Fruit fly (Drosophila melanogaster) whole organism, embryonic: ENCODE measurements around the gene Phae2.
A peak's percentile ranks its signal among the peaks of the same experiment; 100 is the strongest.

ENCODE experiments used
- Asciz ChIP-seq: fragments of 200-800 bp; sonication (Bioruptor generic); optimal IDR thresholded peaks from 2 replicates; lab custom pipeline; 2017; ENCODE audit warnings: missing biosample characterization, mild to moderate bottlenecking, missing genetic modification characterization, missing genetic modification reagents
- Atf6 ChIP-seq: fragments of 200-800 bp; sonication (Bioruptor generic); IDR thresholded peaks from 2 replicates; pipeline ENCODE4 v1.3.6; 2022; ENCODE audit warnings: missing biosample characterization, missing genetic modification characterization
- CG10321 ChIP-seq: fragments of 200-800 bp; sonication (Bioruptor generic); IDR thresholded peaks from 2 replicates; pipeline ENCODE4 v1.3.6; 2022; ENCODE audit warnings: missing biosample characterization, missing genetic modification characterization
- CG10979 ChIP-seq: fragments of 200-800 bp; sonication (Bioruptor generic); optimal IDR thresholded peaks from 2 replicates; lab custom pipeline; 2018; ENCODE audit warnings: missing biosample characterization, mild to moderate bottlenecking, missing genetic modification characterization, moderate library complexity
- CG13424 ChIP-seq: fragments of 200-800 bp; sonication (Bioruptor generic); optimal IDR thresholded peaks from 2 replicates; lab custom pipeline; 2019; ENCODE audit warnings: missing biosample characterization, mild to moderate bottlenecking, missing genetic modification characterization, moderate library complexity
- CG15601 ChIP-seq: fragments of 200-800 bp; sonication (Bioruptor generic); optimal IDR thresholded peaks from 3 replicates; lab custom pipeline; 2019; ENCODE audit warnings: missing biosample characterization, mild to moderate bottlenecking, missing genetic modification characterization, moderate library complexity
- CG15696 ChIP-seq: fragments of 200-800 bp; sonication (Bioruptor generic); optimal IDR thresholded peaks from 2 replicates; lab custom pipeline; 2019; ENCODE audit warnings: missing biosample characterization, mild to moderate bottlenecking, missing genetic modification characterization, moderate library complexity
- CG1602 ChIP-seq: fragments of 200-800 bp; sonication (Bioruptor generic); optimal IDR thresholded peaks from 3 replicates; lab custom pipeline; 2016; ENCODE audit warnings: missing biosample characterization, missing genetic modification characterization
- CG16815 ChIP-seq: fragments of 200-800 bp; sonication (Bioruptor generic); optimal IDR thresholded peaks from 3 replicates; lab custom pipeline; 2017; ENCODE audit warnings: missing biosample characterization, mild to moderate bottlenecking, missing genetic modification characterization
- CG2202 ChIP-seq: fragments of 200-800 bp; sonication (Bioruptor generic); optimal IDR thresholded peaks from 2 replicates; lab custom pipeline; 2018; ENCODE audit warnings: missing biosample characterization, mild to moderate bottlenecking, missing genetic modification characterization
- CG3281 ChIP-seq: fragments of 200-800 bp; sonication (Bioruptor generic); optimal IDR thresholded peaks from 3 replicates; lab custom pipeline; 2017; ENCODE audit warnings: missing biosample characterization, mild to moderate bottlenecking, missing genetic modification characterization
- CG34422 ChIP-seq: fragments of 200-800 bp; sonication (Bioruptor generic); IDR thresholded peaks from 3 replicates; pipeline ENCODE4 v1.3.6; 2022; ENCODE audit warnings: missing biosample characterization, missing genetic modification characterization
- CG3726 ChIP-seq: fragments of 200-800 bp; sonication (Bioruptor generic); IDR thresholded peaks from 3 replicates; pipeline ENCODE4, ENCODE4 v1.3.6; 2022; ENCODE audit warnings: missing biosample characterization, missing genetic modification characterization
- CG4424 ChIP-seq: fragments of 200-800 bp; sonication (Bioruptor generic); optimal IDR thresholded peaks from 3 replicates; lab custom pipeline; 2016; ENCODE audit warnings: missing biosample characterization, missing genetic modification characterization
- CG7556 ChIP-seq: fragments of 200-800 bp; sonication (Bioruptor generic); optimal IDR thresholded peaks from 2 replicates; lab custom pipeline; 2017; ENCODE audit warnings: missing biosample characterization, mild to moderate bottlenecking, missing genetic modification characterization
- CG8290 ChIP-seq, 3 experiments: fragments of 200-800 bp; sonication (Bioruptor generic); optimal IDR thresholded peaks; 2 replicates each; lab custom pipeline; 2016 to 2019; ENCODE audit warnings: missing biosample characterization in 3 of 3, missing genetic modification characterization in 3 of 3, mild to moderate bottlenecking in 2 of 3, moderate library complexity in 1 of 3
- CG9437 ChIP-seq: fragments of 200-800 bp; sonication (Bioruptor generic); optimal IDR thresholded peaks from 2 replicates; lab custom pipeline; 2018; ENCODE audit warnings: missing biosample characterization, mild to moderate bottlenecking, missing genetic modification characterization
- CoRest ChIP-seq: fragments of 200-800 bp; sonication (Bioruptor generic); optimal IDR thresholded peaks from 3 replicates; lab custom pipeline; 2018; ENCODE audit warnings: missing biosample characterization, mild to moderate bottlenecking, missing genetic modification characterization, moderate library complexity
- CrebB ChIP-seq: fragments of 200-800 bp; sonication (Bioruptor generic); optimal IDR thresholded peaks from 3 replicates; lab custom pipeline; 2018; ENCODE audit warnings: missing biosample characterization, mild to moderate bottlenecking, missing genetic modification characterization
- Dll ChIP-seq: fragments of 200-800 bp; sonication (Bioruptor generic); IDR thresholded peaks from 4 replicates; pipeline ENCODE4 v1.3.6; 2022; ENCODE audit warnings: missing biosample characterization, missing genetic modification characterization; ENCODE audit not compliant: partially characterized antibody
- Doc2 ChIP-seq: fragments of 200-800 bp; sonication (Bioruptor generic); IDR thresholded peaks from 2 replicates; pipeline ENCODE4 v1.3.6; 2022; ENCODE audit warnings: missing biosample characterization, missing genetic modification characterization
- Eip74EF ChIP-seq, 2 experiments: fragments of 200-800 bp in 1 of 2; fragments of >200 bp in 1 of 2; sonication (Bioruptor generic) in 1 of 2; optimal IDR thresholded peaks; 2 replicates each; lab custom pipeline; 2017 to 2019; ENCODE audit warnings: missing biosample characterization in 2 of 2, missing genetic modification characterization in 2 of 2, mild to moderate bottlenecking in 1 of 2, moderate library complexity in 1 of 2
- Ets97D ChIP-seq: fragments of 200-800 bp; sonication (Bioruptor generic); optimal IDR thresholded peaks from 3 replicates; lab custom pipeline; 2016; ENCODE audit warnings: missing biosample characterization, missing genetic modification characterization
- HHEX ChIP-seq: fragments of 200-800 bp; sonication (Bioruptor generic); optimal IDR thresholded peaks from 3 replicates; lab custom pipeline; 2017; ENCODE audit warnings: missing biosample characterization, mild to moderate bottlenecking, missing genetic modification characterization, missing genetic modification reagents
- Jarid2 ChIP-seq: fragments of 200-800 bp; sonication (Bioruptor generic); optimal IDR thresholded peaks from 3 replicates; lab custom pipeline; 2017; ENCODE audit warnings: mild to moderate bottlenecking, missing biosample characterization, missing genetic modification reagents, missing genetic modification characterization
- Mad ChIP-seq: fragments of 200-800 bp; sonication (Bioruptor generic); optimal IDR thresholded peaks from 2 replicates; lab custom pipeline; 2016; ENCODE audit warnings: missing biosample characterization, missing genetic modification characterization
- NfI ChIP-seq: fragments of 200-800 bp; sonication (Bioruptor generic); optimal IDR thresholded peaks from 3 replicates; lab custom pipeline; 2018; ENCODE audit warnings: missing biosample characterization, mild to moderate bottlenecking, missing genetic modification characterization, moderate library complexity
- Oli ChIP-seq: fragments of 200-800 bp; sonication (Bioruptor generic); optimal IDR thresholded peaks from 2 replicates; lab custom pipeline; 2018; ENCODE audit warnings: missing biosample characterization, mild to moderate bottlenecking, missing genetic modification characterization, moderate library complexity
- Six4 ChIP-seq: fragments of 200-800 bp; sonication (Bioruptor generic); optimal IDR thresholded peaks from 2 replicates; lab custom pipeline; 2016; ENCODE audit warnings: missing biosample characterization, missing genetic modification characterization
- Trl ChIP-seq, 3 experiments: fragments of >200 bp in 2 of 3; fragments of 200-800 bp in 1 of 3; sonication (Bioruptor generic) in 1 of 3; optimal IDR thresholded peaks; 2 replicates in 1 of 3; 3 replicates in 2 of 3; lab custom pipeline; 2016 to 2017; ENCODE audit warnings: missing biosample characterization in 1 of 3, missing genetic modification characterization in 1 of 3
- Vsx1 ChIP-seq: fragments of 200-800 bp; sonication (Bioruptor generic); optimal IDR thresholded peaks from 2 replicates; lab custom pipeline; 2017; ENCODE audit warnings: missing biosample characterization, mild to moderate bottlenecking, missing genetic modification characterization, missing genetic modification reagents
- chif ChIP-seq, 2 experiments: fragments of 200-800 bp; sonication (Bioruptor generic); optimal IDR thresholded peaks; 3 replicates each; lab custom pipeline; 2016; ENCODE audit warnings: missing biosample characterization in 2 of 2, missing genetic modification characterization in 2 of 2
- ci ChIP-seq: fragments of 200-800 bp; sonication (Bioruptor generic); IDR thresholded peaks from 3 replicates; pipeline ENCODE4 v1.3.6; 2022; ENCODE audit warnings: missing biosample characterization, missing genetic modification characterization
- corto ChIP-seq: fragments of 200-800 bp; sonication (Bioruptor generic); optimal IDR thresholded peaks from 2 replicates; lab custom pipeline; 2016; ENCODE audit warnings: missing biosample characterization, mild to moderate bottlenecking, missing genetic modification characterization, moderate library complexity
- da ChIP-seq: fragments of 200-800 bp; sonication (Bioruptor generic); optimal IDR thresholded peaks from 2 replicates; lab custom pipeline; 2016; ENCODE audit warnings: missing biosample characterization, missing genetic modification characterization
- dmrt11E ChIP-seq: fragments of 200-800 bp; sonication (Bioruptor generic); optimal IDR thresholded peaks from 3 replicates; lab custom pipeline; 2018; ENCODE audit warnings: missing biosample characterization, mild to moderate bottlenecking, missing genetic modification characterization, moderate library complexity
- dpn ChIP-seq, 2 experiments: fragments of 200-800 bp; sonication (Bioruptor generic); optimal IDR thresholded peaks; 3 replicates each; lab custom pipeline; 2016; ENCODE audit warnings: missing biosample characterization in 2 of 2, missing genetic modification characterization in 2 of 2
- dysf ChIP-seq: fragments of 200-800 bp; sonication (Bioruptor generic); IDR thresholded peaks from 3 replicates; pipeline ENCODE4 v1.3.6; 2022; ENCODE audit warnings: missing biosample characterization, missing genetic modification characterization
- fu2 ChIP-seq: fragments of 200-800 bp; sonication (Bioruptor generic); optimal IDR thresholded peaks from 2 replicates; lab custom pipeline; 2016; ENCODE audit warnings: missing biosample characterization, missing genetic modification characterization
- gro ChIP-seq: fragments of 200-800 bp; sonication (Bioruptor generic); optimal IDR thresholded peaks from 2 replicates; lab custom pipeline; 2016; ENCODE audit warnings: missing biosample characterization, missing genetic modification characterization
- ken ChIP-seq: fragments of 200-800 bp; sonication (Bioruptor generic); IDR thresholded peaks from 3 replicates; pipeline ENCODE4 v1.3.6; 2022; ENCODE audit warnings: missing biosample characterization, missing genetic modification characterization
- lbe ChIP-seq: fragments of 200-800 bp; sonication (Bioruptor generic); optimal IDR thresholded peaks from 2 replicates; lab custom pipeline; 2016; ENCODE audit warnings: missing biosample characterization, mild to moderate bottlenecking, missing genetic modification characterization
- lmd ChIP-seq: fragments of 200-800 bp; sonication (Bioruptor generic); IDR thresholded peaks from 2 replicates; pipeline ENCODE4 v1.3.6; 2022; ENCODE audit warnings: missing biosample characterization, missing genetic modification characterization
- salm ChIP-seq: fragments of 200-800 bp; sonication (Bioruptor generic); optimal IDR thresholded peaks from 2 replicates; lab custom pipeline; 2018; ENCODE audit warnings: missing biosample characterization, mild to moderate bottlenecking, missing genetic modification characterization
- slbo ChIP-seq: fragments of 200-800 bp; sonication (Bioruptor generic); IDR thresholded peaks from 2 replicates; pipeline ENCODE4 v1.3.6; 2022; ENCODE audit warnings: missing biosample characterization, missing genetic modification characterization
- tna ChIP-seq: fragments of 200-800 bp; sonication (Bioruptor generic); IDR thresholded peaks from 2 replicates; pipeline ENCODE4 v1.3.6; 2022; ENCODE audit warnings: missing biosample characterization, missing genetic modification characterization; ENCODE audit not compliant: partially characterized antibody
- ttk ChIP-seq: fragments of 200-800 bp; sonication (Bioruptor generic); IDR thresholded peaks from 2 replicates; pipeline ENCODE4 v2.1.2; 2022; ENCODE audit warnings: missing biosample characterization, missing genetic modification characterization
- zen ChIP-seq: fragments of 200-800 bp; sonication (Bioruptor generic); optimal IDR thresholded peaks from 3 replicates; lab custom pipeline; 2018; ENCODE audit warnings: missing biosample characterization, mild to moderate bottlenecking, missing genetic modification characterization, moderate library complexity

Phae2 gene

dm6 chr2L:12065683-12066386, 45.1 kb upstream of the Phae2 start (continued):
- no peak for TF ChIP-seq dysf (GFP tag; lab: Robert Waterston, UW)
- peak; percentile 15 for TF ChIP-seq corto (GFP tag; lab: Kevin White, UChicago)
- peak; percentile 87 for TF ChIP-seq CG15696 (tag; lab: Kevin White, UChicago)
- no peak for TF ChIP-seq HHEX (GFP tag; lab: Kevin White, UChicago)
- 0 out of 3 replicates have a peak, but pooled peaks have one; percentile 8 for TF ChIP-seq ken
- no peak for TF ChIP-seq fu2 (GFP tag; lab: Kevin White, UChicago)
- TF ChIP-seq CG4424, result peak; percentile 26
- TF ChIP-seq lmd (GFP tag; lab: Robert Waterston, UW), result no peak
- TF ChIP-seq CG9437, result peak; percentile 1
- no peak for TF ChIP-seq Atf6 (GFP tag; lab: Robert Waterston, UW)
- TF ChIP-seq Ets97D (GFP tag; lab: Kevin White, UChicago), result no peak
- no peak for TF ChIP-seq Dll
- TF ChIP-seq Eip74EF (GFP tag; optimal IDR thresholded peaks at IDR 0.05; lab: Kevin White, UChicago), result no peak
- no peak for TF ChIP-seq CrebB (tag; lab: Kevin White, UChicago)
- no peak for TF ChIP-seq dpn (GFP tag; optimal IDR thresholded peaks at IDR 0.05; lab: Kevin White, UChicago)
- TF ChIP-seq CG10321 (GFP tag; lab: Robert Waterston, UW), result no peak
- TF ChIP-seq CG34422 (GFP tag; lab: Robert Waterston, UW), result no peak
- peak; percentile 38 for TF ChIP-seq CG7556 (GFP tag; lab: Kevin White, UChicago)
- peak; percentile 17 for TF ChIP-seq Oli (tag; lab: Kevin White, UChicago)
- TF ChIP-seq chif (GFP tag; optimal IDR thresholded peaks at IDR 0.05; lab: Kevin White, UChicago), result no peak
- TF ChIP-seq CG3281 (GFP tag; lab: Kevin White, UChicago), result no peak
- no peak for TF ChIP-seq Doc2
- TF ChIP-seq slbo (GFP tag; lab: Robert Waterston, UW), result no peak
- no peak for TF ChIP-seq CG3726 (GFP tag; lab: Robert Waterston, UW)
- no peak for TF ChIP-seq CG1602 (GFP tag; lab: Kevin White, UChicago)
- TF ChIP-seq Vsx1 (GFP tag; lab: Kevin White, UChicago), result no peak
- no peak for TF ChIP-seq tna (GFP tag; lab: Robert Waterston, UW)
- TF ChIP-seq Mad, result no peak
- TF ChIP-seq lbe (GFP tag; lab: Kevin White, UChicago), result peak; percentile 71
- TF ChIP-seq zen (tag; lab: Kevin White, UChicago), result peak; percentile 5
- peak; percentile 82 for TF ChIP-seq CG10979 (tag; lab: Kevin White, UChicago)
- no peak for TF ChIP-seq CG8290 (GFP tag; optimal IDR thresholded peaks at IDR 0.05; lab: Kevin White, UChicago)
- TF ChIP-seq CG8290 (tag; optimal IDR thresholded peaks at IDR 0.05; lab: Kevin White, UChicago), result no peak
- no peak for TF ChIP-seq Jarid2
- peak in 1 of 2 experiments; percentile 39 for TF ChIP-seq Trl (optimal IDR thresholded peaks at IDR 0.05; lab: Kevin White, UChicago)
- TF ChIP-seq Trl (GFP tag; optimal IDR thresholded peaks at IDR 0.05; lab: Kevin White, UChicago), result no peak
- TF ChIP-seq CG16815 (GFP tag; lab: Kevin White, UChicago), result peak; percentile 33
- peak; percentile 48 for TF ChIP-seq CoRest (tag; lab: Kevin White, UChicago)
- peak; percentile 44 for TF ChIP-seq CG13424 (tag; lab: Kevin White, UChicago)
- TF ChIP-seq dmrt11E, result peak; percentile 83
- TF ChIP-seq ci (GFP tag; lab: Robert Waterston, UW), result no peak
- no peak for TF ChIP-seq NfI (GFP tag; lab: Kevin White, UChicago)
- TF ChIP-seq Asciz (GFP tag; lab: Kevin White, UChicago), result peak; percentile 27
- TF ChIP-seq gro (GFP tag; lab: Kevin White, UChicago), result no peak
- peak; percentile 4 for TF ChIP-seq salm (tag; lab: Kevin White, UChicago)
- peak; percentile 58 for TF ChIP-seq CG15601 (tag; lab: Kevin White, UChicago)
- no peak for TF ChIP-seq Six4 (GFP tag; lab: Kevin White, UChicago)
- no peak for TF ChIP-seq da (GFP tag; lab: Kevin White, UChicago)
- TF ChIP-seq CG2202 (tag; lab: Kevin White, UChicago), result peak; percentile 28
- no peak for TF ChIP-seq ttk (GFP tag; lab: Robert Waterston, UW)
